Worm (Caenorhabditis elegans): ENCODE results near the gene clhm-1.
A peak's percentile ranks its signal among the peaks of the same experiment; 100 is the strongest.

clhm-1 gene

DNA sequence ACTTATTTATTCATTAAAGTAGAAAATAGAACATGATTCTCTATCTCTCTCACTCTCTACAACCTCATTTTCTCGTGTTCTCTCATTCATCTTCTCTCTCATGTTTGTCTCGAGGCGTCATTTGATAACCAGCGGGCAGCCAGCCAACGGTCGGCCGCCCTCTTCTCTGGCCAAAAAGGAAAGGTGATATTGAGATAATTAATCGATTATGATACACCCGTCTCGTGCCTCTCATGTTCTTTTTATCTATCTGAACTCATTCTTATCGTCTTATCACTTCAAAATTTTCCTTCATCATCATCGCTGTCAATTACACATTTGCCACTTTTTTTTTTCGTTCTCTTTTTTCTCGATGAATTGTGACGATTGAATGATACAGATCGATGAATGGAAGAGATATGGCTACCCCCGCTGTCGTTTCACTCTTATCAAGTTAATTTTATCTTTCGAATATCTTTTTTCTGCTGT lies 28.1 kb downstream of the clhm-1 start (continued):
- TF ChIP-seq Y67H2A.10 (GFP tag; conservative IDR thresholded peaks at IDR 0.05), result no peak
- TF ChIP-seq zfh-2 (GFP tag; conservative IDR thresholded peaks at IDR 0.05), result peak; percentile 62; the same call in 1 of the 2 replicates
- no peak for TF ChIP-seq lsl-1 (GFP tag; optimal IDR thresholded peaks at IDR 0.05)
- no peak for TF ChIP-seq egrh-3 (GFP tag; IDR thresholded peaks at IDR 0.05)
- TF ChIP-seq ztf-26 (tag; optimal IDR thresholded peaks at IDR 0.05), result peak; percentile 87
- TF ChIP-seq hrde-1 (tag; optimal IDR thresholded peaks at IDR 0.05; ENCODE audit: borderline replicate concordance), result no peak
- TF ChIP-seq T07F8.4 (tag; optimal IDR thresholded peaks at IDR 0.05), result no peak
- TF ChIP-seq madf-6 (GFP tag; IDR thresholded peaks at IDR 0.05), result no peak
- TF ChIP-seq dpff-1 (tag; optimal IDR thresholded peaks at IDR 0.05), result no peak
- TF ChIP-seq Y95B8A.8 (GFP tag; IDR thresholded peaks at IDR 0.05), result 0 out of 2 replicates have a peak, but pooled peaks have one; percentile 30
- TF ChIP-seq snpc-1.3 (tag; optimal IDR thresholded peaks at IDR 0.05; ENCODE audit: insufficient read depth), result no peak
- TF ChIP-seq K12H6.12 (tag; optimal IDR thresholded peaks at IDR 0.05), result no peak
- no peak for TF ChIP-seq gei-17 (GFP tag; optimal IDR thresholded peaks at IDR 0.05)
- TF ChIP-seq die-1 (tag; optimal IDR thresholded peaks at IDR 0.05), result peak; percentile 60
- TF ChIP-seq ceh-91 (GFP tag; IDR thresholded peaks at IDR 0.05), result no peak
- 0 out of 2 replicates have a peak, but pooled peaks have one; percentile 16 for TF ChIP-seq lin-26 (GFP tag; IDR thresholded peaks at IDR 0.05)
- TF ChIP-seq lin-40 (tag; optimal IDR thresholded peaks at IDR 0.05), result peak; percentile 88
- no peak for TF ChIP-seq egl-18 (GFP tag; IDR thresholded peaks at IDR 0.05)
- no peak for TF ChIP-seq rcor-1 (GFP tag; IDR thresholded peaks at IDR 0.05)
- no peak for TF ChIP-seq Y56A3A.18 (GFP tag; IDR thresholded peaks at IDR 0.05)
- TF ChIP-seq nhr-90 (tag; optimal IDR thresholded peaks at IDR 0.05), result peak; percentile 77
- peak; percentile 20 for TF ChIP-seq pha-4 (tag; optimal IDR thresholded peaks at IDR 0.05)
- TF ChIP-seq unc-62 (GFP tag; optimal IDR thresholded peaks at IDR 0.05), result no peak
- no peak for TF ChIP-seq B0035.1 (tag; optimal IDR thresholded peaks at IDR 0.05)
- TF ChIP-seq akir-1 (GFP tag; optimal IDR thresholded peaks at IDR 0.05), result no peak
- TF ChIP-seq F49E8.2 (tag; optimal IDR thresholded peaks at IDR 0.05; ENCODE audit: insufficient read depth), result no peak
- TF ChIP-seq Y53F4B.3 (GFP tag; IDR thresholded peaks at IDR 0.05), result no peak
- TF ChIP-seq nhr-80 (tag; optimal IDR thresholded peaks at IDR 0.05), result peak; percentile 100
- TF ChIP-seq ztf-18 (tag; optimal IDR thresholded peaks at IDR 0.05), result no peak
- no peak for TF ChIP-seq F37B4.10 (GFP tag; IDR thresholded peaks at IDR 0.05)
- TF ChIP-seq ztf-22 (GFP tag; optimal IDR thresholded peaks at IDR 0.05), result peak; percentile 95
- TF ChIP-seq him-1 (tag; optimal IDR thresholded peaks at IDR 0.05), result no peak
- TF ChIP-seq unc-130 (GFP tag; optimal IDR thresholded peaks at IDR 0.05), result no peak
- no peak for TF ChIP-seq zim-3 (tag; optimal IDR thresholded peaks at IDR 0.05)
- TF ChIP-seq nfya-1 (tag; optimal IDR thresholded peaks at IDR 0.05; ENCODE audit: borderline replicate concordance, insufficient read depth), result no peak
- TF ChIP-seq F22D6.2 (tag; optimal IDR thresholded peaks at IDR 0.05), result peak; percentile 73
- TF ChIP-seq nhr-120 (GFP tag; IDR thresholded peaks at IDR 0.05), result no peak
- TF ChIP-seq F39B2.1 (GFP tag; IDR thresholded peaks at IDR 0.05), result no peak
- TF ChIP-seq K11D2.4 (GFP tag; IDR thresholded peaks at IDR 0.05), result peak; percentile 51
- TF ChIP-seq ceh-40 (GFP tag; IDR thresholded peaks at IDR 0.05), result no peak
- TF ChIP-seq C17E4.6 (GFP tag; IDR thresholded peaks at IDR 0.05), result no peak
- peak; percentile 85 for TF ChIP-seq somi-1 (GFP tag; optimal IDR thresholded peaks at IDR 0.05)
- TF ChIP-seq sdz-38 (tag; optimal IDR thresholded peaks at IDR 0.05), result no peak
- no peak for TF ChIP-seq fkh-3 (tag; optimal IDR thresholded peaks at IDR 0.05)
- no peak for TF ChIP-seq cebp-2 (GFP tag; IDR thresholded peaks at IDR 0.05)
- no peak for TF ChIP-seq bed-1 (GFP tag; IDR thresholded peaks at IDR 0.05)
- TF ChIP-seq T26A5.8 (tag; optimal IDR thresholded peaks at IDR 0.05), result no peak
- TF ChIP-seq nfya-2 (GFP tag; IDR thresholded peaks at IDR 0.05), result no peak
- no peak for TF ChIP-seq ceh-58 (GFP tag; IDR thresholded peaks at IDR 0.05)
